Worm (Caenorhabditis elegans) whole organism, L1 larva: ENCODE measurements around the gene twk-48.
A peak's percentile ranks its signal among the peaks of the same experiment; 100 is the strongest.

Experiments used
- F16B12.6 ChIP-seq: fragments of 150-350 bp; optimal IDR thresholded peaks from 2 replicates; lab custom pipeline; 2014; ENCODE audit warnings: missing biosample characterization, missing genetic modification characterization
- blmp-1 ChIP-seq: fragments of 150-350 bp; optimal IDR thresholded peaks from 2 replicates; lab custom pipeline; 2014; ENCODE audit warnings: missing biosample characterization, missing genetic modification characterization
- ceh-63 ChIP-seq: fragments of 200-800 bp; sonication (Bioruptor generic); optimal IDR thresholded peaks from 2 replicates; lab custom pipeline; 2018; ENCODE audit warnings: mild to moderate bottlenecking, missing genetic modification characterization, missing compliant biosample characterization
- ceh-8 ChIP-seq: fragments of 200-800 bp; sonication (Bioruptor generic); optimal IDR thresholded peaks from 2 replicates; lab custom pipeline; 2018; ENCODE audit warnings: mild to moderate bottlenecking, missing genetic modification characterization, moderate library complexity, missing compliant biosample characterization
- ceh-88 ChIP-seq: fragments of 200-800 bp; sonication (Bioruptor generic); IDR thresholded peaks from 2 replicates; pipeline ENCODE4 v1.3.6; 2022; ENCODE audit warnings: missing genetic modification characterization, missing compliant biosample characterization
- dpl-1 ChIP-seq, 3 experiments: fragments of 150-350 bp in 2 of 3; sonication (generic microtip) in 1 of 3; optimal IDR thresholded peaks; 2 replicates each; lab custom pipeline; 2014 to 2017; ENCODE audit warnings: missing biosample characterization in 3 of 3, missing genetic modification characterization in 3 of 3, missing genetic modification reagents in 3 of 3
- efl-1 ChIP-seq, 4 experiments: fragments of 150-350 bp; optimal IDR thresholded peaks in 3 of 4; peaks in 1 of 4; 1 replicate in 1 of 4; 2 replicates in 3 of 4; lab custom pipeline; 2014; ENCODE audit warnings: missing biosample characterization in 2 of 4, missing genetic modification characterization in 2 of 4, missing genetic modification reagents in 2 of 4
- egl-13 ChIP-seq: sonication (generic microtip); optimal IDR thresholded peaks from 2 replicates; lab custom pipeline; 2016; ENCODE audit warnings: missing genotype, missing genetic modification reagents, missing genetic modification characterization, missing compliant biosample characterization
- egl-27 ChIP-seq, 2 experiments: fragments of 150-350 bp in 1 of 2; sonication (generic microtip); optimal IDR thresholded peaks; 3 replicates each; lab custom pipeline; 2017 to 2018; ENCODE audit warnings: missing biosample characterization in 2 of 2, missing genetic modification characterization in 2 of 2, missing genetic modification reagents in 2 of 2
- elt-3 ChIP-seq, 6 experiments: fragments of 150-350 bp in 1 of 6; sonication (generic microtip); optimal IDR thresholded peaks; 2 replicates each; lab custom pipeline; 2017 to 2018; ENCODE audit warnings: missing biosample characterization in 6 of 6, missing genetic modification characterization in 6 of 6, inconsistent platforms in 1 of 6
- fkh-10 ChIP-seq: sonication (generic microtip); optimal IDR thresholded peaks from 2 replicates; lab custom pipeline; 2017; ENCODE audit warnings: missing biosample characterization, missing genetic modification reagents, missing genetic modification characterization
- fkh-8 ChIP-seq: sonication (generic microtip); optimal IDR thresholded peaks from 2 replicates; lab custom pipeline; 2016; ENCODE audit warnings: mild to moderate bottlenecking, missing genetic modification characterization, missing compliant biosample characterization
- hlh-17 ChIP-seq: fragments of 200-800 bp; sonication (Bioruptor generic); optimal IDR thresholded peaks from 2 replicates; lab custom pipeline; 2018; ENCODE audit warnings: missing genetic modification characterization, mild to moderate bottlenecking, missing compliant biosample characterization, moderate library complexity, borderline replicate concordance
- hpl-2 ChIP-seq: fragments of 150-350 bp; optimal IDR thresholded peaks from 2 replicates; lab custom pipeline; 2014; ENCODE audit warnings: missing biosample characterization, missing genetic modification reagents, missing genetic modification characterization
- lin-14 ChIP-seq: fragments of 200-800 bp; sonication (Bioruptor generic); optimal IDR thresholded peaks from 2 replicates; lab custom pipeline; 2018; ENCODE audit warnings: mild to moderate bottlenecking, missing genetic modification characterization, moderate library complexity, missing compliant biosample characterization
- lin-35 ChIP-seq, 2 experiments: fragments of 150-350 bp; optimal IDR thresholded peaks; 2 replicates each; lab custom pipeline; 2014; ENCODE audit warnings: missing biosample characterization in 2 of 2, missing genetic modification characterization in 2 of 2, missing genetic modification reagents in 2 of 2
- lir-3 ChIP-seq: sonication (generic microtip); optimal IDR thresholded peaks from 2 replicates; lab custom pipeline; 2016; ENCODE audit warnings: mild to moderate bottlenecking, missing genetic modification characterization, moderate library complexity, missing compliant biosample characterization; ENCODE audit not compliant: poor library complexity
- lsy-2 ChIP-seq, 2 experiments: fragments of 150-350 bp; optimal IDR thresholded peaks; 2 replicates each; lab custom pipeline; 2014; ENCODE audit warnings: missing biosample characterization in 2 of 2, missing genetic modification characterization in 2 of 2
- mef-2 ChIP-seq: fragments of 150-350 bp; optimal IDR thresholded peaks from 2 replicates; lab custom pipeline; 2014; ENCODE audit warnings: missing biosample characterization, missing genetic modification characterization
- nhr-76 ChIP-seq: sonication (generic microtip); optimal IDR thresholded peaks from 2 replicates; lab custom pipeline; 2017; ENCODE audit warnings: missing biosample characterization, missing genetic modification characterization
- nhr-77 ChIP-seq: fragments of 150-350 bp; optimal IDR thresholded peaks from 2 replicates; lab custom pipeline; 2014; ENCODE audit warnings: missing biosample characterization, missing genetic modification characterization
- nhr-84 ChIP-seq: sonication (generic microtip); optimal IDR thresholded peaks from 2 replicates; lab custom pipeline; 2017; ENCODE audit warnings: missing biosample characterization, missing genetic modification characterization
- pag-3 ChIP-seq: sonication (generic microtip); optimal IDR thresholded peaks from 2 replicates; lab custom pipeline; 2017; ENCODE audit warnings: missing genetic modification characterization, mild to moderate bottlenecking, missing compliant biosample characterization, antibody characterized with exemption, borderline replicate concordance; ENCODE audit not compliant: insufficient read depth
- pax-3 ChIP-seq: fragments of 200-800 bp; sonication (Bioruptor generic); optimal IDR thresholded peaks from 2 replicates; lab custom pipeline; 2018; ENCODE audit warnings: mild to moderate bottlenecking, missing genetic modification characterization, moderate library complexity, missing compliant biosample characterization
- rnt-1 ChIP-seq: sonication (generic microtip); optimal IDR thresholded peaks from 2 replicates; lab custom pipeline; 2016; ENCODE audit warnings: mild to moderate bottlenecking, missing genetic modification characterization, moderate library complexity, missing compliant biosample characterization
- tbx-2 ChIP-seq: sonication (generic microtip); optimal IDR thresholded peaks from 2 replicates; lab custom pipeline; 2016; ENCODE audit warnings: missing genetic modification characterization, missing compliant biosample characterization
- tlp-1 ChIP-seq: fragments of 150-350 bp; optimal IDR thresholded peaks from 2 replicates; lab custom pipeline; 2014; ENCODE audit warnings: missing biosample characterization, missing genetic modification characterization
- unc-30 ChIP-seq: sonication (generic microtip); optimal IDR thresholded peaks from 2 replicates; lab custom pipeline; 2017; ENCODE audit warnings: missing biosample characterization, missing genetic modification characterization
- unc-62 ChIP-seq: fragments of 150-350 bp; optimal IDR thresholded peaks from 2 replicates; lab custom pipeline; 2014; ENCODE audit warnings: missing biosample characterization, missing genetic modification reagents, missing genetic modification characterization
- vab-15 ChIP-seq: sonication (generic microtip); optimal IDR thresholded peaks from 2 replicates; lab custom pipeline; 2017; ENCODE audit warnings: missing genotype, mild to moderate bottlenecking, missing genetic modification characterization, missing compliant biosample characterization
- zip-4 ChIP-seq: fragments of 200-800 bp; sonication (Bioruptor generic); optimal IDR thresholded peaks from 2 replicates; lab custom pipeline; 2018; ENCODE audit warnings: mild to moderate bottlenecking, missing genetic modification characterization, moderate library complexity, missing compliant biosample characterization
- ztf-11 ChIP-seq, 2 experiments: sonication (generic microtip); optimal IDR thresholded peaks; 2 replicates each; lab custom pipeline; 2016 to 2017; ENCODE audit warnings: missing genetic modification characterization in 2 of 2, missing biosample characterization in 1 of 2, missing compliant biosample characterization in 1 of 2

Gene twk-48

ce11 chrIII:9878828-9879227 lies 18.3 kb downstream of the twk-48 start, which contains the start of gene ZK757.2:
TSS of gene ZK757.2 (minus strand) at chrIII:9878928.
- TF ChIP-seq ztf-11 (tag; optimal IDR thresholded peaks at IDR 0.05; lab: Kevin White, UChicago) (no peak), unc-30 (tag; lab: Kevin White, UChicago) (no peak), ceh-8 (no peak), vab-15 (tag; lab: Kevin White, UChicago) (no peak), hpl-2 (GFP tag; lab: Kevin White, UChicago) (no peak), egl-27 (tag; optimal IDR thresholded peaks at IDR 0.05; lab: Kevin White, UChicago) (no peak), dpl-1 (GFP tag; optimal IDR thresholded peaks at IDR 0.05; lab: Kevin White, UChicago) (no peak), unc-62 (GFP tag; lab: Kevin White, UChicago) (no peak), ceh-63 (GFP tag; lab: Kevin White, UChicago) (no peak), ceh-88 (GFP tag; lab: Robert Waterston, UW) (no peak), F16B12.6 (no peak)

- TF ChIP-seq lin-14 (GFP tag; lab: Kevin White, UChicago) (peak; percentile 59), lin-35 (GFP tag; optimal IDR thresholded peaks at IDR 0.05; lab: Kevin White, UChicago) (no peak), rnt-1 (tag; lab: Kevin White, UChicago) (peak; percentile 47)
- TF ChIP-seq, all 84 proteins: peak for 2
Measured at ce11 chrIII:9885609-9886008, 25.1 kb downstream of the twk-48 start.

- TF ChIP-seq fkh-10 (GFP tag; lab: Kevin White, UChicago) (peak; percentile 24), fkh-8 (peak; percentile 41), lin-14 (GFP tag; lab: Kevin White, UChicago) (peak; percentile 57), nhr-84 (tag; lab: Kevin White, UChicago) (no peak)
Measured at ce11 chrIII:9886323-9886722, 25.8 kb downstream of the twk-48 start.

- TF ChIP-seq tlp-1 (tag; lab: Kevin White, UChicago): no peak
- no peak for TF ChIP-seq ceh-63 (GFP tag; lab: Kevin White, UChicago)
- TF ChIP-seq egl-13 (tag; lab: Kevin White, UChicago): no peak
- no peak for TF ChIP-seq unc-30 (tag; lab: Kevin White, UChicago)
- TF ChIP-seq blmp-1 (tag; lab: Kevin White, UChicago): no peak
- TF ChIP-seq lin-35 (GFP tag; optimal IDR thresholded peaks at IDR 0.05; lab: Kevin White, UChicago): no peak
Measured at ce11 chrIII:9891324-9891723, 30.8 kb downstream of the twk-48 start, which contains the start of gene alg-4. TSS of gene alg-4 (minus strand) at chrIII:9891424.

ce11 chrIII:9892855-9893254 lies 32.3 kb downstream of the twk-48 start, which contains the start of gene mam-7:
TSS of gene mam-7 (plus strand) at chrIII:9893155.
- no peak for TF ChIP-seq nhr-77 (tag; lab: Kevin White, UChicago)
- TF ChIP-seq lir-3 (tag; lab: Kevin White, UChicago): no peak
- TF ChIP-seq efl-1 (optimal IDR thresholded peaks at IDR 0.05; lab: Kevin White, UChicago): no peak
- TF ChIP-seq efl-1 (GFP tag; optimal IDR thresholded peaks at IDR 0.05 in 1 of 2; lab: Kevin White, UChicago): no peak
- TF ChIP-seq mef-2: no peak
- no peak for TF ChIP-seq tbx-2 (tag; lab: Kevin White, UChicago)
- no peak for TF ChIP-seq zip-4
- no peak for TF ChIP-seq pag-3 (tag; lab: Kevin White, UChicago)

- TF ChIP-seq lsy-2 (tag; optimal IDR thresholded peaks at IDR 0.05; lab: Kevin White, UChicago): no peak
- TF ChIP-seq efl-1 (optimal IDR thresholded peaks at IDR 0.05; lab: Kevin White, UChicago): no peak
- TF ChIP-seq efl-1 (GFP tag; optimal IDR thresholded peaks at IDR 0.05 in 1 of 2; lab: Kevin White, UChicago): peak in 1 of 2 experiments; percentile 82
- TF ChIP-seq tlp-1 (tag; lab: Kevin White, UChicago): no peak
- no peak for TF ChIP-seq pax-3 (tag; lab: Kevin White, UChicago)
- no peak for TF ChIP-seq fkh-8
- no peak for TF ChIP-seq elt-3 (tag; optimal IDR thresholded peaks at IDR 0.05; lab: Kevin White, UChicago)
- TF ChIP-seq hlh-17 (GFP tag; lab: Kevin White, UChicago): no peak
- no peak for TF ChIP-seq nhr-76 (tag; lab: Kevin White, UChicago)
Measured at ce11 chrIII:9899720-9900119, 39.2 kb downstream of the twk-48 start.
